Worm (Caenorhabditis elegans): ENCODE measurements around the gene prdx-2.
A peak's percentile ranks its signal among the peaks of the same experiment; 100 is the strongest.

prdx-2 gene

ce11 chrII:5399201-5399600 is 21.2 kb downstream of the prdx-2 start, which contains the start of gene mog-5 (continued):
- TF ChIP-seq ref-2 (tag; optimal IDR thresholded peaks at IDR 0.05): peak; percentile 26
- no peak for TF ChIP-seq lim-6 (tag; optimal IDR thresholded peaks at IDR 0.05)
- TF ChIP-seq lin-11 (tag; optimal IDR thresholded peaks at IDR 0.05): peak; percentile 36
- peak; percentile 11 for TF ChIP-seq ceh-31 (tag; optimal IDR thresholded peaks at IDR 0.05)
- TF ChIP-seq sox-2 (GFP tag; IDR thresholded peaks at IDR 0.05): no peak; the same call in 1 of the 2 replicates
- no peak for TF ChIP-seq unc-3 (GFP tag; conservative IDR thresholded peaks at IDR 0.05)
- TF ChIP-seq unc-3 (tag; optimal IDR thresholded peaks at IDR 0.05): no peak
- no peak for TF ChIP-seq gmeb-2 (tag; optimal IDR thresholded peaks at IDR 0.05)
- peak; percentile 32 for TF ChIP-seq nfya-1 (tag; optimal IDR thresholded peaks at IDR 0.05)
- TF ChIP-seq odd-2 (tag; optimal IDR thresholded peaks at IDR 0.05): peak; percentile 64

DNA sequence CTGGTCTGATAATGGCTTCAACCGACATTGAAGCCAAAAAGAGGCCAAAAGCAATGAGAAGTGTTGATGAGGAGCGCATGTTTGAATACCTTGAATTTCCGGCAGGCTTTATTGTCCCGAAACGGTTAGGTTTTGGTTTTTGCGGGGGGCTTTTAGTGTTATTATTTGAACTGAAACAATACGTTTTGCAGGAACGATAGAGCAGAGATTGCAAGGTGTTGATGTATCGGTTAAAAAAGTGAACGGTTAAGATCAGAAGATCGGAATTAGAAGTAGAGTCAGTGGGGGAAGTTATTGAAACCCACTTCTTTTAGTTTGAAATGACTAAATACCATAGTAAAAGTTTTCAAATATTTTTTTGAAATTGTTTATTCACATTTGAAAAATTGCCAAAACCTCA is 29.6 kb downstream of the prdx-2 start, which contains the start of gene clec-141:
Gene clec-141 (minus strand): TSS at position 101 of the 400 bp plus-strand sequence.
- no peak for TF ChIP-seq tbx-2 (tag; optimal IDR thresholded peaks at IDR 0.05)
- TF ChIP-seq ceh-9 (tag; optimal IDR thresholded peaks at IDR 0.05): no peak
- no peak for TF ChIP-seq ama-1 (optimal IDR thresholded peaks at IDR 0.05)
- TF ChIP-seq ttx-3 (tag; optimal IDR thresholded peaks at IDR 0.05): no peak
- TF ChIP-seq hlh-13 (GFP tag; optimal IDR thresholded peaks at IDR 0.05): no peak
- TF ChIP-seq ceh-6 (GFP tag; optimal IDR thresholded peaks at IDR 0.05): no peak

- no peak for TF ChIP-seq tbx-2 (tag; optimal IDR thresholded peaks at IDR 0.05)
Measured at ce11 chrII:5408924-5409323, 30.9 kb downstream of the prdx-2 start, which contains the start of the genes EEED8.12 and EEED8.4. Gene EEED8.12, minus strand, starts transcription at chrII:5409024. Gene EEED8.4, plus strand, starts transcription at chrII:5409319.

DNA sequence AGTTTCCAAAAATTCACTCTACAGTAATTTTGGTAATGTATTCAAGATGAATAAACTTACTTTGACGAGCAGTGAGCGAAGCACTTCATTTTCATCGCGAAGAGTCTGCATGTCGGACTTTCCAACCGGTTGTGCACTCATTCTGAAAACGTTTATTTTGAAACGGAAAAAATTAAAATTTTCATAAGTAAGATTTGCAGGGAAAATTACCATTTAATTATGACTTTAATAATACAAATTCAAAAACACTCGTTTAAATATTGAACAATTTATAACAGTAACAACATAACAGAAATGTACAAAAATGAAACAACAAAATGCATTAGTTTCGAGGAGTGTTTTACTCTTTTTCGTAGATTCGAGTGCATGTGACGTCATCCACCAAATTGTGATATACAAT is 34.5 kb downstream of the prdx-2 start, which contains the start of the genes EEED8.13 and EEED8.18:
Gene EEED8.13 (minus strand): TSS at position 101 of the 400 bp plus-strand sequence.
Gene EEED8.18 (minus strand): TSS at position 144 of the 400 bp plus-strand sequence.
- TF ChIP-seq hlh-15 (tag; optimal IDR thresholded peaks at IDR 0.05) (no peak), fax-1 (tag; optimal IDR thresholded peaks at IDR 0.05) (no peak), unc-42 (tag; optimal IDR thresholded peaks at IDR 0.05) (no peak), ceh-2 (tag; optimal IDR thresholded peaks at IDR 0.05) (no peak), hlh-30 (tag; optimal IDR thresholded peaks at IDR 0.05; ENCODE audit: insufficient read depth) (no peak), pat-9 (tag; optimal IDR thresholded peaks at IDR 0.05) (no peak), ceh-31 (tag; optimal IDR thresholded peaks at IDR 0.05) (no peak), ahr-1 (tag; optimal IDR thresholded peaks at IDR 0.05) (no peak), gmeb-2 (tag; optimal IDR thresholded peaks at IDR 0.05) (no peak), ceh-18 (tag; optimal IDR thresholded peaks at IDR 0.05) (no peak), elt-2 (tag; optimal IDR thresholded peaks at IDR 0.05) (no peak), ama-1 (optimal IDR thresholded peaks at IDR 0.05) (no peak), npax-4 (tag; optimal IDR thresholded peaks at IDR 0.05) (no peak), ceh-48 (tag; optimal IDR thresholded peaks at IDR 0.05) (no peak)

DNA sequence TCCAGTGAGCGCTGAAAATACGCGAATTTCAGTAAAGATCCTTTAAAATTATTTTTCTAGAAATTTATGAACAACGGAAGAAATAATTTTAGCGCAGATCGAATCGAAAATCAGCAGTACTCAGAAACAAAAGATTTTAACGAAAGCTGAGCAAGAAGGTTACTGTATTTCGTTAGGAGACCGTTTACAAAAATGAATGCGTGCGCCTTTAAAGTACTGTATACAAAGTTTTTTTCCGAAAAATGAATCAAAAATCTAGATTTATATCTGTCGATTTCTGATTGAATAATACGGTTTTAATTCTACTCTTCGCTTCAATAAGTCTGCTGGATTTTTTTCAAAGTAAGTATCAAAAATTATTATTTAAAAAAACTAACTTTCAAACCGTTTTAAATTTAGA is 36.0 kb downstream of the prdx-2 start, which contains the start of the genes EEED8.14 and EEED8.3:
Gene EEED8.14 (minus strand): TSS at position 13 of the 400 bp plus-strand sequence.
Gene EEED8.3 (plus strand): TSS at position 237 of the 400 bp plus-strand sequence.
- TF ChIP-seq nhr-232 (tag; optimal IDR thresholded peaks at IDR 0.05) (no peak), lin-11 (tag; optimal IDR thresholded peaks at IDR 0.05) (no peak), ceh-2 (tag; optimal IDR thresholded peaks at IDR 0.05) (no peak), pat-9 (tag; optimal IDR thresholded peaks at IDR 0.05) (no peak), T23F11.4 (GFP tag; optimal IDR thresholded peaks at IDR 0.05) (no peak), ceh-31 (tag; optimal IDR thresholded peaks at IDR 0.05) (no peak), fkh-6 (tag; optimal IDR thresholded peaks at IDR 0.05) (no peak), syd-9 (tag; optimal IDR thresholded peaks at IDR 0.05) (no peak), rnt-1 (tag; optimal IDR thresholded peaks at IDR 0.05) (no peak), tbx-2 (tag; optimal IDR thresholded peaks at IDR 0.05) (no peak), unc-55 (GFP tag; optimal IDR thresholded peaks at IDR 0.05) (no peak), ceh-6 (GFP tag; optimal IDR thresholded peaks at IDR 0.05) (no peak), ceh-34 (tag; optimal IDR thresholded peaks at IDR 0.05) (no peak), zip-5 (tag; optimal IDR thresholded peaks at IDR 0.05) (no peak), odd-2 (tag; optimal IDR thresholded peaks at IDR 0.05) (no peak), sdc-2 (tag; optimal IDR thresholded peaks at IDR 0.05) (no peak)

All from whole organism, late embryonic.